Fruit fly (Drosophila melanogaster): ENCODE results near the gene emc.

Gene emc

dm6 chr3L:780867-781701, 31.9 kb downstream of the emc start (continued):
- TF ChIP-seq Elba2 (GFP tag; optimal IDR thresholded peaks at IDR 0.05) (no peak), CG15269 (tag; optimal IDR thresholded peaks at IDR 0.05) (peak; percentile 96), CG11560 (tag; IDR thresholded peaks at IDR 0.05) (peak; percentile 88), gcm (GFP tag; optimal IDR thresholded peaks at IDR 0.05) (peak; percentile 91), CG7357 (GFP tag; IDR thresholded peaks at IDR 0.05) (peak; percentile 88), Atf6 (GFP tag; IDR thresholded peaks at IDR 0.05) (peak; percentile 98), jigr1 (GFP tag; IDR thresholded peaks at IDR 0.05) (peak; percentile 86), Dek (tag; optimal IDR thresholded peaks at IDR 0.05) (peak; percentile 95), NFAT (GFP tag; IDR thresholded peaks at IDR 0.05) (peak; percentile 93), CG12744 (GFP tag; optimal IDR thresholded peaks at IDR 0.05) (peak; percentile 70), ranshi (GFP tag; IDR thresholded peaks at IDR 0.05) (peak; percentile 98), tio (GFP tag; optimal IDR thresholded peaks at IDR 0.05) (peak; percentile 88), shn (GFP tag; optimal IDR thresholded peaks at IDR 0.05) (peak; percentile 3), Hmr (GFP tag; optimal IDR thresholded peaks at IDR 0.05) (peak; percentile 96), Bgb (GFP tag; IDR thresholded peaks at IDR 0.05; ENCODE audit: partially characterized antibody) (peak; percentile 24; the same call in 1 of the 2 replicates), Optix (GFP tag; IDR thresholded peaks at IDR 0.05) (peak; percentile 94), hkb (optimal IDR thresholded peaks at IDR 0.05) (no peak), hkb (GFP tag; IDR thresholded peaks at IDR 0.05) (peak; percentile 98), CG6791 (GFP tag; IDR thresholded peaks at IDR 0.05; ENCODE audit: partially characterized antibody) (no peak), gem (tag; optimal IDR thresholded peaks at IDR 0.05) (peak; percentile 96), CG10366 (GFP tag; IDR thresholded peaks at IDR 0.05) (peak; percentile 97), slp2 (GFP tag; optimal IDR thresholded peaks at IDR 0.05) (peak; percentile 65), chif (GFP tag; optimal IDR thresholded peaks at IDR 0.05) (peak; percentile 38 to 77), Dref (GFP tag; IDR thresholded peaks at IDR 0.05) (peak; percentile 30; the same call in 1 of the 2 replicates), zfh2 (GFP tag; optimal IDR thresholded peaks at IDR 0.05) (peak; percentile 77), CG10543 (GFP tag; optimal IDR thresholded peaks at IDR 0.05) (peak; percentile 89), Dll (GFP tag; IDR thresholded peaks at IDR 0.05; ENCODE audit: partially characterized antibody) (no peak), HmgD (GFP tag; optimal IDR thresholded peaks at IDR 0.05) (no peak), sim (GFP tag; IDR thresholded peaks at IDR 0.05) (peak; percentile 86), CG5245 (GFP tag; optimal IDR thresholded peaks at IDR 0.05) (peak; percentile 74), CG6765 (GFP tag; optimal IDR thresholded peaks at IDR 0.05) (peak; percentile 77)

DNA sequence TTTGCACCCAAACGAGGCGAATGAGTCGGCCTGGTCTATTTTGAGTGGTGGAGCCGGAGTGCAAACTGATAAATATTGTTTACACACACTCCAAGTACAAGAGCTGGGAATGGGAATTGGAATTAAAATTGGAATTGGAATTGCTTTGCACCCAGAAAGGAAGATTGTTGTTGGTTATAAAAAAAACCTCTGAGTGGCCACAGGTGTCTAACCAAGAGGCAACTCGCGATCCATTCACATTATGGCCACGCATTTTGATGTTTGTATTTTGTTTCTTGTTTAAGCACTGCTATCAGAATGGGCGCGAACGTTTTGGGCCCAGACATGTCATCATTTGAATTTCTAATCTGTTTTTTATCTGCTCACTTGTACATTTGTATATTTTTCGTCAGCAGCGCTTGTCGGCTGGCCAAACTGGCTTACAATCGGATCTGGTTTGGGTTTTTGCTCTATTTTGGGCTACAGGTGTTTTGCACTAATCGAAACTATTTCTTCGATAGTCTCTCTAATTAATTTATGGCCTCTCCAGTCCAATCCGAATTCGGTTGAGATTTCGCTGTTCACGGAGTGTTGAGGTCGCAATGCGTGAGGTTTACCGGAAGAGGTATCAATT, 32.6 kb downstream of the emc start:
- no peak for TF ChIP-seq nom (GFP tag; optimal IDR thresholded peaks at IDR 0.05)
- TF ChIP-seq CG2889 (GFP tag; IDR thresholded peaks at IDR 0.05), result no peak
- TF ChIP-seq CG12104 (GFP tag; optimal IDR thresholded peaks at IDR 0.05), result no peak
- TF ChIP-seq sd (tag; optimal IDR thresholded peaks at IDR 0.05), result peak; percentile 66
- peak; percentile 11 for TF ChIP-seq PHDP (tag; optimal IDR thresholded peaks at IDR 0.05)
- 0 out of 2 replicates have a peak, but pooled peaks have one; percentile 21 for TF ChIP-seq dati (GFP tag; IDR thresholded peaks at IDR 0.05)
- no peak for TF ChIP-seq tna (GFP tag; IDR thresholded peaks at IDR 0.05; ENCODE audit: partially characterized antibody)
- peak; percentile 20 for TF ChIP-seq unpg (GFP tag; optimal IDR thresholded peaks at IDR 0.05)
- no peak for TF ChIP-seq CG10959 (GFP tag; IDR thresholded peaks at IDR 0.05)
- TF ChIP-seq nmo (GFP tag; optimal IDR thresholded peaks at IDR 0.05), result no peak
- TF ChIP-seq sisA (GFP tag; IDR thresholded peaks at IDR 0.05), result no peak
- no peak for TF ChIP-seq chif (GFP tag; optimal IDR thresholded peaks at IDR 0.05)
- TF ChIP-seq fd102C (GFP tag; optimal IDR thresholded peaks at IDR 0.05), result no peak
- no peak for TF ChIP-seq CG10274 (GFP tag; optimal IDR thresholded peaks at IDR 0.05)
- TF ChIP-seq tx (GFP tag; optimal IDR thresholded peaks at IDR 0.05), result no peak
- TF ChIP-seq mirr (GFP tag; optimal IDR thresholded peaks at IDR 0.05), result peak; percentile 92
- TF ChIP-seq eve (GFP tag; optimal IDR thresholded peaks at IDR 0.05), result peak in 1 of 2 experiments; percentile 77
- TF ChIP-seq CG32532 (GFP tag; IDR thresholded peaks at IDR 0.05), result peak; percentile 20; the same call in 1 of the 2 replicates
- TF ChIP-seq CG9817 (tag; optimal IDR thresholded peaks at IDR 0.05), result peak; percentile 16
- TF ChIP-seq Nf-YC (tag; optimal IDR thresholded peaks at IDR 0.05), result no peak
